Worm (Caenorhabditis elegans): ENCODE measurements around the gene fbxa-59.

The fbxa-59 gene

DNA sequence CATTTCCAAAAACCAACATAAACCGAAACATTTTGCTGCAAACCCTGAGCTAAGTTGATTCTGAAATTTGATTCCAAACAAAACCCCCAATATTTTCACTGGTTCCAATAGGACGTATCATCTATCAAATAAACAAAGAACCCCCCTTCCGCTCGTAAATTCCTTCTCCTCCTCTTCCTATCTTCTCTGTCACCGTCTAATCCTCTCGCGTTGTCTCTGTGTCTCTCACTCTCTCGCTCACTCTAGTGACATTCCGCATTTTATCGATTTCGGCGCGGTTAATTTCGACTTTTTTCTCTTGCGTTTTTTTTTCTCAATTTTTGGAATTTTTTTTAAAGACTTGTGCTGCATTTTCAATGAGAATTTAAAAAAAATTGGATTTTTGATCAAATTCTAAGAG lies 38.7 kb upstream of the fbxa-59 start (continued):
- TF ChIP-seq lin-13 (GFP tag; optimal IDR thresholded peaks at IDR 0.05) (peak; percentile 18), lin-1 (GFP tag; IDR thresholded peaks at IDR 0.05) (no peak), dve-1 (tag; optimal IDR thresholded peaks at IDR 0.05; ENCODE audit: insufficient read depth) (peak; percentile 19), dmd-6 (GFP tag; IDR thresholded peaks at IDR 0.05) (peak; percentile 29; the same call in 1 of the 2 replicates), F26F4.8 (GFP tag; conservative IDR thresholded peaks at IDR 0.05) (no peak), nhr-237 (tag; optimal IDR thresholded peaks at IDR 0.05) (no peak), nhr-41 (GFP tag; IDR thresholded peaks at IDR 0.05) (no peak), aha-1 (tag) (peak; percentile 96), mes-2 (tag; optimal IDR thresholded peaks at IDR 0.05; ENCODE audit: poor library complexity, severe bottlenecking) (peak; percentile 28), cey-2 (tag; optimal IDR thresholded peaks at IDR 0.05; ENCODE audit: borderline replicate concordance, insufficient read depth) (no peak), unc-62 (GFP tag; optimal IDR thresholded peaks at IDR 0.05 in 1 of 2) (peak in 1 of 2 experiments; percentile 33), unc-62 (tag; optimal IDR thresholded peaks at IDR 0.05) (no peak), F10B5.3 (tag; optimal IDR thresholded peaks at IDR 0.05) (no peak), F49E8.2 (tag; optimal IDR thresholded peaks at IDR 0.05; ENCODE audit: borderline replicate concordance) (no peak), zip-2 (tag; optimal IDR thresholded peaks at IDR 0.05) (no peak), lir-3 (tag; optimal IDR thresholded peaks at IDR 0.05) (no peak), daf-16 (GFP tag; optimal IDR thresholded peaks at IDR 0.05) (no peak), daf-16 (tag; optimal IDR thresholded peaks at IDR 0.05) (peak; percentile 50), snpc-1.2 (GFP tag; IDR thresholded peaks at IDR 0.05) (no peak)

DNA sequence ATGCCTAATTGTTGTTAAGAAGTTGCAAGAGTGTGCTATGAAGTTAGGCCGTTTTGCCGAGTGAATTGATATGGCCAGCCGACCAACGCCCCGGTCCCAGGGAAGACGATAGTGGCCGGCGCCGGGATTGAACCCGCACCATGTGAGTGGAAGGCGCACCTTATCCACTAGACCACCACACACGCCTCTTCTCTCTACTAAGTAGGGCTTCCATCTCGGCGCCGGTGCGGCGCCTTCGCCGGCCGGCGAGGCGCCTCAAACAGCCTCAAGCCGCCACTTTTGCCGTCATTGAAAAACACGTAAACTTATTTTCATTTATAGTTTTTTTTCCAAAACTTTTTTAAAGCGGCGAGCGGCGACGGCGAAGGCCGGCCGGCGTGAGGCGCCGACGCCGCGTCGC lies 35.6 kb upstream of the fbxa-59 start:
- TF ChIP-seq nhr-76 (tag; optimal IDR thresholded peaks at IDR 0.05) = no peak
- no peak for TF ChIP-seq Y5F2A.4 (GFP tag; optimal IDR thresholded peaks at IDR 0.05)
- TF ChIP-seq daf-16 (GFP tag; optimal IDR thresholded peaks at IDR 0.05) = no peak
- TF ChIP-seq daf-16 (tag; optimal IDR thresholded peaks at IDR 0.05) = no peak
- no peak for TF ChIP-seq fkh-10 (GFP tag; optimal IDR thresholded peaks at IDR 0.05)
- TF ChIP-seq daf-19 (GFP tag; conservative IDR thresholded peaks at IDR 0.05) = no peak
- TF ChIP-seq snpc-1.2 (GFP tag; IDR thresholded peaks at IDR 0.05) = no peak
- no peak for TF ChIP-seq arid-1 (GFP tag; conservative IDR thresholded peaks at IDR 0.05)
- TF ChIP-seq T26A8.4 (GFP tag; IDR thresholded peaks at IDR 0.05) = no peak
- no peak for TF ChIP-seq T20F7.1 (GFP tag; optimal IDR thresholded peaks at IDR 0.05)
- TF ChIP-seq set-16 (GFP tag; IDR thresholded peaks at IDR 0.05) = peak; percentile 90
- TF ChIP-seq F37D6.2 (tag; optimal IDR thresholded peaks at IDR 0.05) = no peak
- no peak for TF ChIP-seq ceh-32 (tag; optimal IDR thresholded peaks at IDR 0.05; ENCODE audit: poor library complexity)
- no peak for TF ChIP-seq Y75B8A.6 (GFP tag; IDR thresholded peaks at IDR 0.05)
- TF ChIP-seq ZK337.2 (GFP tag; IDR thresholded peaks at IDR 0.05) = no peak
- 0 out of 2 replicates have a peak, but pooled peaks have one; percentile 21 for TF ChIP-seq lin-38 (GFP tag; IDR thresholded peaks at IDR 0.05)
- TF ChIP-seq lin-39 (tag; optimal IDR thresholded peaks at IDR 0.05) = no peak
- TF ChIP-seq sdz-12 (GFP tag; optimal IDR thresholded peaks at IDR 0.05) = no peak
- TF ChIP-seq zip-2 (tag; optimal IDR thresholded peaks at IDR 0.05) = no peak
- no peak for TF ChIP-seq cey-2 (tag; optimal IDR thresholded peaks at IDR 0.05; ENCODE audit: borderline replicate concordance, insufficient read depth)
- TF ChIP-seq ceh-62 (tag; optimal IDR thresholded peaks at IDR 0.05) = no peak
- no peak for TF ChIP-seq lin-13 (GFP tag; optimal IDR thresholded peaks at IDR 0.05)
- no peak for TF ChIP-seq daf-8 (GFP tag; IDR thresholded peaks at IDR 0.05)
- no peak for TF ChIP-seq mxl-2 (GFP tag; conservative IDR thresholded peaks at IDR 0.05)
- no peak for TF ChIP-seq madf-9 (GFP tag; conservative IDR thresholded peaks at IDR 0.05)
- TF ChIP-seq tag-97 (GFP tag; IDR thresholded peaks at IDR 0.05) = no peak
- no peak for TF ChIP-seq ztf-11 (tag; optimal IDR thresholded peaks at IDR 0.05)
- 0 out of 2 replicates have a peak, but pooled peaks have one; percentile 48 for TF ChIP-seq pha-4 (GFP tag; IDR thresholded peaks at IDR 0.05)
- TF ChIP-seq pha-4 (tag; optimal IDR thresholded peaks at IDR 0.05) = no peak
- no peak for TF ChIP-seq jun-1 (tag; optimal IDR thresholded peaks at IDR 0.05)
- TF ChIP-seq egl-43 (GFP tag; IDR thresholded peaks at IDR 0.05) = peak; percentile 48; the same call in 1 of the 2 replicates
- no peak for TF ChIP-seq gei-8 (GFP tag; optimal IDR thresholded peaks at IDR 0.05)
- TF ChIP-seq snpc-4 (tag; optimal IDR thresholded peaks at IDR 0.05) = no peak
- no peak for TF ChIP-seq php-3 (GFP tag; IDR thresholded peaks at IDR 0.05)
- no peak for TF ChIP-seq tra-1 (GFP tag; IDR thresholded peaks at IDR 0.05)
- TF ChIP-seq rbr-2 (tag; optimal IDR thresholded peaks at IDR 0.05) = no peak
- no peak for TF ChIP-seq attf-4 (tag; optimal IDR thresholded peaks at IDR 0.05)
- TF ChIP-seq fos-1 (tag; optimal IDR thresholded peaks at IDR 0.05) = no peak

Data from whole organism, L4 larva.